Worm (Caenorhabditis elegans): ENCODE measurements around the gene ttr-2.

- no peak for TF ChIP-seq ceh-16 (tag; optimal IDR thresholded peaks at IDR 0.05)
- no peak for TF ChIP-seq nhr-25 (tag; optimal IDR thresholded peaks at IDR 0.05)
- TF ChIP-seq nhr-12 (tag; optimal IDR thresholded peaks at IDR 0.05) = no peak
- TF ChIP-seq fos-1 (tag; optimal IDR thresholded peaks at IDR 0.05) = no peak
- TF ChIP-seq elt-1 (tag; optimal IDR thresholded peaks at IDR 0.05) = no peak
- no peak for TF ChIP-seq ama-1 (optimal IDR thresholded peaks at IDR 0.05)
Measured at ce11 chrIII:9973765-9974164, 46.2 kb downstream of the ttr-2 start, which contains the start of gene R10E12.2.

Measured in whole organism, L2 larva.